Worm (Caenorhabditis elegans) whole organism, late embryonic: Measurements from ENCODE around the gene riok-3.

Source experiments
- C08G9.2 ChIP-seq: sonication (generic microtip); optimal IDR thresholded peaks from 2 replicates; lab custom pipeline; 2016; ENCODE audit warnings: mild to moderate bottlenecking, missing genetic modification characterization, moderate library complexity, missing compliant biosample characterization
- F13H6.1 ChIP-seq: sonication (generic microtip); optimal IDR thresholded peaks from 2 replicates; lab custom pipeline; 2016; ENCODE audit warnings: missing genetic modification characterization, missing compliant biosample characterization
- K02D7.2 ChIP-seq: sonication (generic microtip); optimal IDR thresholded peaks from 2 replicates; lab custom pipeline; 2017; ENCODE audit warnings: mild to moderate bottlenecking, missing genetic modification characterization, missing compliant biosample characterization
- K09A11.1 ChIP-seq: sonication (generic microtip); optimal IDR thresholded peaks from 2 replicates; lab custom pipeline; 2017; ENCODE audit warnings: antibody characterized with exemption, mild to moderate bottlenecking, missing genetic modification characterization, missing compliant biosample characterization; ENCODE audit not compliant: insufficient read depth
- ceh-14 ChIP-seq: sonication (generic microtip); optimal IDR thresholded peaks from 2 replicates; lab custom pipeline; 2016; ENCODE audit warnings: missing genotype, missing genetic modification characterization, missing compliant biosample characterization
- ceh-2 ChIP-seq: sonication (generic microtip); optimal IDR thresholded peaks from 2 replicates; lab custom pipeline; 2016; ENCODE audit warnings: missing genotype, missing genetic modification characterization, missing compliant biosample characterization
- ceh-24 ChIP-seq: sonication (generic microtip); optimal IDR thresholded peaks from 2 replicates; lab custom pipeline; 2016; ENCODE audit warnings: mild to moderate bottlenecking, missing genetic modification characterization, missing compliant biosample characterization
- ceh-34 ChIP-seq: sonication (generic microtip); optimal IDR thresholded peaks from 2 replicates; lab custom pipeline; 2016; ENCODE audit warnings: mild to moderate bottlenecking, missing genetic modification characterization, missing compliant biosample characterization
- ceh-48 ChIP-seq: sonication (generic microtip); optimal IDR thresholded peaks from 2 replicates; lab custom pipeline; 2016; ENCODE audit warnings: missing genetic modification characterization, inconsistent platforms, missing compliant biosample characterization
- ceh-6 ChIP-seq: fragments of 200-800 bp; sonication (Bioruptor generic); optimal IDR thresholded peaks from 2 replicates; lab custom pipeline; 2018; ENCODE audit warnings: mild to moderate bottlenecking, missing genetic modification characterization, missing compliant biosample characterization
- dmd-4 ChIP-seq: sonication (generic microtip); optimal IDR thresholded peaks from 2 replicates; lab custom pipeline; 2016; ENCODE audit warnings: borderline replicate concordance, missing genetic modification characterization, missing compliant biosample characterization
- eyg-1 ChIP-seq: sonication (generic microtip); optimal IDR thresholded peaks from 2 replicates; lab custom pipeline; 2016; ENCODE audit warnings: missing genotype, missing genetic modification characterization, missing compliant biosample characterization
- fax-1 ChIP-seq: sonication (generic microtip); optimal IDR thresholded peaks from 2 replicates; lab custom pipeline; 2016; ENCODE audit warnings: missing genotype, missing genetic modification characterization, missing compliant biosample characterization
- fkh-10 ChIP-seq: fragments of 150-350 bp; optimal IDR thresholded peaks from 2 replicates; lab custom pipeline; 2014; ENCODE audit warnings: missing biosample characterization, missing genetic modification reagents, missing genetic modification characterization
- fkh-6 ChIP-seq: sonication (generic microtip); optimal IDR thresholded peaks from 2 replicates; lab custom pipeline; 2016; ENCODE audit warnings: missing genetic modification characterization, missing compliant biosample characterization
- gmeb-2 ChIP-seq: sonication (generic microtip); optimal IDR thresholded peaks from 2 replicates; lab custom pipeline; 2016; ENCODE audit warnings: missing genetic modification characterization, inconsistent platforms, missing compliant biosample characterization
- hlh-30 ChIP-seq: sonication (generic microtip); optimal IDR thresholded peaks from 2 replicates; lab custom pipeline; 2017; ENCODE audit warnings: antibody characterized with exemption, missing genetic modification characterization, missing compliant biosample characterization; ENCODE audit not compliant: insufficient read depth
- hlh-8 ChIP-seq: sonication (generic microtip); optimal IDR thresholded peaks from 2 replicates; lab custom pipeline; 2016; ENCODE audit warnings: missing genotype, missing genetic modification characterization, missing compliant biosample characterization
- lin-11 ChIP-seq: fragments of 200-800 bp; sonication (Bioruptor generic); optimal IDR thresholded peaks from 2 replicates; lab custom pipeline; 2018; ENCODE audit warnings: mild to moderate bottlenecking, missing genetic modification characterization, missing compliant biosample characterization
- mec-3 ChIP-seq: sonication (generic microtip); optimal IDR thresholded peaks from 2 replicates; lab custom pipeline; 2016; ENCODE audit warnings: borderline replicate concordance, missing genetic modification characterization, missing compliant biosample characterization
- nfya-1 ChIP-seq: sonication (generic microtip); optimal IDR thresholded peaks from 2 replicates; lab custom pipeline; 2017; ENCODE audit warnings: missing genetic modification characterization, mild to moderate bottlenecking, missing compliant biosample characterization, antibody characterized with exemption, moderate library complexity
- npax-4 ChIP-seq: sonication (generic microtip); optimal IDR thresholded peaks from 2 replicates; lab custom pipeline; 2016; ENCODE audit warnings: missing genetic modification characterization, missing compliant biosample characterization
- pax-1 ChIP-seq: fragments of 150-350 bp; optimal IDR thresholded peaks from 2 replicates; lab custom pipeline; 2014; ENCODE audit warnings: missing biosample characterization, missing genetic modification characterization
- rnt-1 ChIP-seq: sonication (generic microtip); optimal IDR thresholded peaks from 2 replicates; lab custom pipeline; 2016; ENCODE audit warnings: missing genetic modification characterization, missing compliant biosample characterization
- sox-2 ChIP-seq: fragments of 200-800 bp; sonication (Bioruptor generic); IDR thresholded peaks from 2 replicates; pipeline ENCODE4 v1.3.6; 2022; ENCODE audit warnings: missing genetic modification reagents, missing genetic modification characterization, missing compliant biosample characterization
- ttx-3 ChIP-seq: sonication (generic microtip); optimal IDR thresholded peaks from 2 replicates; lab custom pipeline; 2016; ENCODE audit warnings: missing genetic modification reagents, missing genetic modification characterization, missing compliant biosample characterization
- unc-42 ChIP-seq: sonication (generic microtip); optimal IDR thresholded peaks from 2 replicates; lab custom pipeline; 2016; ENCODE audit warnings: missing genotype, missing genetic modification characterization, missing compliant biosample characterization
- zip-5 ChIP-seq: sonication (generic microtip); optimal IDR thresholded peaks from 2 replicates; lab custom pipeline; 2016; ENCODE audit warnings: missing genetic modification characterization, missing compliant biosample characterization

The riok-3 gene

DNA sequence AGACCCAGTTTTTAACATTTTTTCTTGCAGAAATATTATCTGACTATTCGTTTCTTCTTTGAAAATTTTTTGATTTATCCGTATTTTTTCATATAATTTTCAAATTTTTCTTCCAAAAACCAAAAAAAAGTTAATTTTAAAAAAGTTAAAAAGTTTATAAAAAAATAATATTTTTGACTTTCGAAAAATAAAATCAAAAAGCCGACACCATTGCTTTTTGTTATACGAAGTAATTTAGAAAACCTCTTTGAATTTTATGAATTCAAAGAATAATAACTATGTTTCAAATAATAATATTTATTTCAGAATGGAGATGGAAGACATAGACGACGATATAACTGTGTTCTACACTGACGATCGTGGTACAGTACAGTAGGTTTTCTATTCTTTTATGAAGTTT, 30.1 kb upstream of the riok-3 start, which contains the start of gene K11H3.8:
K11H3.8 (plus strand) TSS at position 301 of the 400 bp plus-strand sequence.
- TF ChIP-seq fkh-10 (GFP tag; lab: Kevin White, UChicago) = no peak
- TF ChIP-seq ceh-14 (tag; lab: Kevin White, UChicago) = no peak
- no peak for TF ChIP-seq ceh-34 (tag; lab: Kevin White, UChicago)

- TF ChIP-seq F13H6.1 (tag; lab: Kevin White, UChicago) = no peak
Measured at ce11 chrIII:9832569-9832968, 27.8 kb upstream of the riok-3 start.

ce11 chrIII:9830502-9830901, 25.7 kb upstream of the riok-3 start, which contains the start of gene ZK632.12:
Gene ZK632.12, plus strand, starts transcription at chrIII:9830802.
- TF ChIP-seq ceh-24 (tag; lab: Kevin White, UChicago) = no peak
- no peak for TF ChIP-seq ttx-3 (tag; lab: Kevin White, UChicago)
- no peak for TF ChIP-seq K09A11.1 (tag; lab: Kevin White, UChicago)
- no peak for TF ChIP-seq npax-4 (tag; lab: Kevin White, UChicago)
- TF ChIP-seq unc-42 (tag; lab: Kevin White, UChicago) = no peak
- TF ChIP-seq fax-1 = no peak
- no peak for TF ChIP-seq K02D7.2
- TF ChIP-seq ceh-48 = no peak
- no peak for TF ChIP-seq lin-11 (tag; lab: Kevin White, UChicago)
- TF ChIP-seq mec-3 (tag; lab: Kevin White, UChicago) = no peak
- TF ChIP-seq ceh-2 (tag; lab: Kevin White, UChicago) = no peak
- no peak for TF ChIP-seq gmeb-2 (tag; lab: Kevin White, UChicago)
- TF ChIP-seq eyg-1 (tag; lab: Kevin White, UChicago) = no peak
- TF ChIP-seq pax-1 (tag; lab: Kevin White, UChicago) = no peak
- TF ChIP-seq hlh-8 (tag; lab: Kevin White, UChicago) = no peak
- no peak for TF ChIP-seq fkh-6 (tag; lab: Kevin White, UChicago)
- no peak for TF ChIP-seq sox-2 (GFP tag; lab: Robert Waterston, UW)
- TF ChIP-seq C08G9.2 (tag; lab: Kevin White, UChicago) = no peak
- TF ChIP-seq ceh-6 (GFP tag; lab: Kevin White, UChicago) = no peak
- no peak for TF ChIP-seq zip-5 (tag; lab: Kevin White, UChicago)
- TF ChIP-seq, all 69 proteins: peak for 0

ce11 chrIII:9827163-9827951, 22.5 kb upstream of the riok-3 start, which contains the start of the genes ZK632.10 and ZK632.11:
Gene ZK632.10, minus strand, starts transcription at chrIII:9827722.
Gene ZK632.11, plus strand, starts transcription at chrIII:9827915.
- TF ChIP-seq nfya-1 = peak; percentile 18
- TF ChIP-seq dmd-4 (tag; lab: Kevin White, UChicago) = no peak
- peak; percentile 7 for TF ChIP-seq rnt-1 (tag; lab: Kevin White, UChicago)
- TF ChIP-seq hlh-30 (tag; lab: Kevin White, UChicago) = peak; percentile 78
- TF ChIP-seq, all 69 proteins: peak for 3

ce11 chrIII:9826005-9826404, 21.2 kb upstream of the riok-3 start:
- peak; percentile 3 for TF ChIP-seq nfya-1
- peak; percentile 55 for TF ChIP-seq hlh-30 (tag; lab: Kevin White, UChicago)
- no peak for TF ChIP-seq fkh-10 (GFP tag; lab: Kevin White, UChicago)
- no peak for TF ChIP-seq unc-42 (tag; lab: Kevin White, UChicago)
